Worm (Caenorhabditis elegans) whole organism, early embryonic: ENCODE results near the gene fbxo-11.2.

Source experiments
- B0310.2 ChIP-seq: sonication (generic microtip); optimal IDR thresholded peaks from 2 replicates; lab custom pipeline; 2016; ENCODE audit warnings: mild to moderate bottlenecking, missing genetic modification characterization, missing compliant biosample characterization
- F13C5.2 ChIP-seq: sonication (generic microtip); optimal IDR thresholded peaks from 2 replicates; lab custom pipeline; 2017; ENCODE audit warnings: mild to moderate bottlenecking, missing genetic modification characterization, inconsistent platforms, missing compliant biosample characterization
- ama-1 ChIP-seq: fragments of 150-350 bp; optimal IDR thresholded peaks from 2 replicates; lab custom pipeline; 2014
- ceh-36 ChIP-seq: sonication (generic microtip); optimal IDR thresholded peaks from 2 replicates; lab custom pipeline; 2016; ENCODE audit warnings: missing genetic modification characterization, inconsistent platforms, missing compliant biosample characterization
- ets-7 ChIP-seq: sonication (generic microtip); optimal IDR thresholded peaks from 2 replicates; lab custom pipeline; 2016; ENCODE audit warnings: missing genotype, missing genetic modification characterization, missing compliant biosample characterization
- flt-1 ChIP-seq: fragments of 200-800 bp; sonication (Bioruptor generic); IDR thresholded peaks from 2 replicates; pipeline ENCODE4 v1.3.6; 2022; ENCODE audit warnings: missing genetic modification characterization, missing compliant biosample characterization
- hmg-4 ChIP-seq: fragments of 200-800 bp; sonication (Bioruptor generic); optimal IDR thresholded peaks from 2 replicates; lab custom pipeline; 2018; ENCODE audit warnings: mild to moderate bottlenecking, missing genetic modification characterization, missing compliant biosample characterization
- pes-1 ChIP-seq: fragments of 200-800 bp; sonication (Bioruptor generic); IDR thresholded peaks from 2 replicates; pipeline ENCODE4 v1.3.6; 2022; ENCODE audit warnings: missing genetic modification reagents, missing genetic modification characterization, missing compliant biosample characterization

DNA sequence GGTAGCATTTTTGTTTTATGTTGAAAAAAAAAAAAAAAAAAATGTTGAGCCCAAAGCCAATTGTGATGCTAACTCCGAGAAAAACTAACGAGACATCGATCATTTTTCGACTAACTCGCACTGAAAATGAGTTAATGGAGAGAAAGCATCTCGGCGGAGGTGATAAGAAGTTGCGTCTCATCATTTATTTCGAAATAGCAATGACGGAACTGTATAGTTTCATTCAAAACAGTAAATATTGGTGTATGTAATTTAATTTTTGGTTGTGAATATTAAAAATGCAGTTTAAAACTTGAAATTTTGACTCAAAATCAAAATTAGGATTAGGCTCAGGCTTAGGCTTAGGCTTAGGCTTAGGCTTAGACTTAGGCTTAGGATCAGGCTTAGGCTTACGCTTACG is 26.8 kb downstream of the fbxo-11.2 start, which contains the start of gene clc-25:
- TF ChIP-seq ama-1 (lab: Kevin White, UChicago) (no peak), ets-7 (tag; lab: Kevin White, UChicago) (no peak), B0310.2 (tag; lab: Kevin White, UChicago) (no peak), flt-1 (GFP tag; lab: Robert Waterston, UW) (no peak), F13C5.2 (tag; lab: Kevin White, UChicago) (no peak), hmg-4 (GFP tag; lab: Kevin White, UChicago) (no peak), pes-1 (GFP tag; lab: Robert Waterston, UW) (no peak), ceh-36 (tag; lab: Kevin White, UChicago) (no peak)
